Fruit fly (Drosophila melanogaster) whole organism, embryonic: ENCODE data around the gene CG10809.

Experiments
- Atf6 ChIP-seq: fragments of 200-800 bp; sonication (Bioruptor generic); IDR thresholded peaks from 2 replicates; pipeline ENCODE4 v1.3.6; 2022; ENCODE audit warnings: missing biosample characterization, missing genetic modification characterization
- C15 ChIP-seq: fragments of 200-800 bp; sonication (Bioruptor generic); IDR thresholded peaks from 3 replicates; pipeline ENCODE4 v1.3.6; 2022; ENCODE audit warnings: missing biosample characterization, missing genetic modification characterization
- CG12769 ChIP-seq: fragments of 200-800 bp; sonication (Bioruptor generic); optimal IDR thresholded peaks from 2 replicates; lab custom pipeline; 2019; ENCODE audit warnings: missing biosample characterization, mild to moderate bottlenecking, missing genetic modification characterization, moderate library complexity
- CG14667 ChIP-seq: fragments of 200-800 bp; sonication (Bioruptor generic); IDR thresholded peaks from 2 replicates; pipeline ENCODE4 v1.3.6; 2022; ENCODE audit warnings: missing biosample characterization, missing genetic modification characterization
- CG14710 ChIP-seq: fragments of 200-800 bp; sonication (Bioruptor generic); optimal IDR thresholded peaks from 3 replicates; lab custom pipeline; 2019; ENCODE audit warnings: missing biosample characterization, mild to moderate bottlenecking, missing genetic modification characterization, moderate library complexity
- CG15696 ChIP-seq: fragments of 200-800 bp; sonication (Bioruptor generic); optimal IDR thresholded peaks from 2 replicates; lab custom pipeline; 2019; ENCODE audit warnings: missing biosample characterization, mild to moderate bottlenecking, missing genetic modification characterization, moderate library complexity
- CG16779 ChIP-seq: fragments of 200-800 bp; sonication (Bioruptor generic); IDR thresholded peaks from 2 replicates; pipeline ENCODE4 v1.3.6; 2022; ENCODE audit warnings: missing biosample characterization, missing genetic modification characterization
- CG16815 ChIP-seq: fragments of 200-800 bp; sonication (Bioruptor generic); optimal IDR thresholded peaks from 3 replicates; lab custom pipeline; 2017; ENCODE audit warnings: missing biosample characterization, mild to moderate bottlenecking, missing genetic modification characterization
- CG17568 ChIP-seq: fragments of 200-800 bp; sonication (Bioruptor generic); optimal IDR thresholded peaks from 2 replicates; lab custom pipeline; 2018; ENCODE audit warnings: missing biosample characterization, mild to moderate bottlenecking, missing genetic modification characterization, moderate library complexity
- CG17802 ChIP-seq: fragments of 200-800 bp; sonication (Bioruptor generic); optimal IDR thresholded peaks from 2 replicates; lab custom pipeline; 2018; ENCODE audit warnings: missing biosample characterization, mild to moderate bottlenecking, missing genetic modification characterization, moderate library complexity
- CG18011 ChIP-seq: fragments of 200-800 bp; sonication (Bioruptor generic); optimal IDR thresholded peaks from 2 replicates; lab custom pipeline; 2017; ENCODE audit warnings: missing biosample characterization, missing genetic modification characterization, mild to moderate bottlenecking, moderate library complexity, missing genotype
- CG2678 ChIP-seq: fragments of 200-800 bp; sonication (Bioruptor generic); optimal IDR thresholded peaks from 3 replicates; lab custom pipeline; 2019; ENCODE audit warnings: missing biosample characterization, mild to moderate bottlenecking, missing genetic modification characterization, moderate library complexity
- CG30431 ChIP-seq: fragments of 200-800 bp; sonication (Bioruptor generic); optimal IDR thresholded peaks from 2 replicates; lab custom pipeline; 2017; ENCODE audit warnings: missing biosample characterization, missing genetic modification characterization
- CG31365 ChIP-seq: fragments of 200-800 bp; sonication (Bioruptor generic); optimal IDR thresholded peaks from 2 replicates; lab custom pipeline; 2018; ENCODE audit warnings: missing biosample characterization, mild to moderate bottlenecking, missing genetic modification characterization
- CG3847 ChIP-seq: fragments of 200-800 bp; sonication (Bioruptor generic); IDR thresholded peaks from 2 replicates; pipeline ENCODE4 v1.3.6; 2022; ENCODE audit warnings: missing biosample characterization, missing genetic modification characterization
- CG4820 ChIP-seq: fragments of 200-800 bp; sonication (Bioruptor generic); optimal IDR thresholded peaks from 3 replicates; lab custom pipeline; 2016; ENCODE audit warnings: missing biosample characterization, missing genetic modification characterization
- CG4854 ChIP-seq: fragments of 200-800 bp; sonication (Bioruptor generic); optimal IDR thresholded peaks from 2 replicates; lab custom pipeline; 2016; ENCODE audit warnings: missing biosample characterization, missing genetic modification characterization, inconsistent platforms
- CG7372 ChIP-seq: fragments of 200-800 bp; sonication (Bioruptor generic); IDR thresholded peaks from 2 replicates; pipeline ENCODE4 v1.3.6; 2022; ENCODE audit warnings: missing biosample characterization, missing genetic modification characterization
- CG7556 ChIP-seq: fragments of 200-800 bp; sonication (Bioruptor generic); optimal IDR thresholded peaks from 2 replicates; lab custom pipeline; 2017; ENCODE audit warnings: missing biosample characterization, mild to moderate bottlenecking, missing genetic modification characterization
- CG8924 ChIP-seq: fragments of 200-800 bp; optimal IDR thresholded peaks from 3 replicates; lab custom pipeline; 2019; ENCODE audit warnings: missing biosample characterization, mild to moderate bottlenecking, missing genetic modification characterization, moderate library complexity
- CG9932 ChIP-seq: fragments of 200-800 bp; sonication (Bioruptor generic); IDR thresholded peaks from 2 replicates; pipeline ENCODE4 v1.3.6; 2022; ENCODE audit warnings: missing biosample characterization, missing genetic modification characterization
- D19A ChIP-seq: fragments of 200-800 bp; optimal IDR thresholded peaks from 3 replicates; lab custom pipeline; 2019; ENCODE audit warnings: missing biosample characterization, mild to moderate bottlenecking, missing genetic modification characterization, moderate library complexity
- ERR ChIP-seq: fragments of 200-800 bp; sonication (Bioruptor generic); optimal IDR thresholded peaks from 2 replicates; lab custom pipeline; 2016; ENCODE audit warnings: missing biosample characterization, missing genetic modification characterization
- HLH54F ChIP-seq: fragments of 200-800 bp; sonication (Bioruptor generic); optimal IDR thresholded peaks from 3 replicates; lab custom pipeline; 2016; ENCODE audit warnings: missing biosample characterization, missing genetic modification characterization
- Hr39 ChIP-seq: fragments of >200 bp; optimal IDR thresholded peaks from 2 replicates; lab custom pipeline; 2017
- Mrtf ChIP-seq: fragments of 200-800 bp; sonication (Bioruptor generic); IDR thresholded peaks from 3 replicates; pipeline ENCODE4 v1.3.6; 2022; ENCODE audit warnings: missing biosample characterization, missing genetic modification characterization
- Myb ChIP-seq: fragments of 200-800 bp; sonication (Bioruptor generic); optimal IDR thresholded peaks from 2 replicates; lab custom pipeline; 2016; ENCODE audit warnings: missing biosample characterization, missing genetic modification characterization
- NC2α ChIP-seq: fragments of 200-800 bp; sonication (Bioruptor generic); optimal IDR thresholded peaks from 2 replicates; lab custom pipeline; 2016; ENCODE audit warnings: missing biosample characterization, missing genetic modification characterization
- NC2β ChIP-seq: fragments of 200-800 bp; sonication (Bioruptor generic); optimal IDR thresholded peaks from 2 replicates; lab custom pipeline; 2016; ENCODE audit warnings: missing biosample characterization, missing genetic modification characterization
- Ptx1 ChIP-seq: fragments of 200-800 bp; sonication (Bioruptor generic); IDR thresholded peaks from 2 replicates; pipeline ENCODE4 v1.3.6; 2022; ENCODE audit warnings: missing biosample characterization, missing genetic modification characterization
- Rfx ChIP-seq: fragments of 200-800 bp; sonication (Bioruptor generic); IDR thresholded peaks from 2 replicates; pipeline ENCODE4 v1.3.6; 2022; ENCODE audit warnings: missing biosample characterization, missing genetic modification characterization
- Sin3A ChIP-seq: fragments of >200 bp; optimal IDR thresholded peaks from 2 replicates; lab custom pipeline; 2018
- Six4 ChIP-seq: fragments of 200-800 bp; sonication (Bioruptor generic); optimal IDR thresholded peaks from 2 replicates; lab custom pipeline; 2016; ENCODE audit warnings: missing biosample characterization, missing genetic modification characterization
- Sox100B ChIP-seq: fragments of 200-800 bp; sonication (Bioruptor generic); optimal IDR thresholded peaks from 3 replicates; lab custom pipeline; 2018; ENCODE audit warnings: missing biosample characterization, mild to moderate bottlenecking, missing genetic modification characterization
- al ChIP-seq: fragments of 200-800 bp; sonication (Bioruptor generic); IDR thresholded peaks from 2 replicates; pipeline ENCODE4 v1.3.6; 2022; ENCODE audit warnings: missing biosample characterization, missing genetic modification characterization
- crp ChIP-seq, 2 experiments: fragments of 200-800 bp; sonication (Bioruptor generic); optimal IDR thresholded peaks; 2 replicates in 1 of 2; 3 replicates in 1 of 2; lab custom pipeline; 2017; ENCODE audit warnings: missing biosample characterization in 2 of 2, missing genetic modification characterization in 2 of 2, mild to moderate bottlenecking in 1 of 2, moderate library complexity in 1 of 2
- exex ChIP-seq: fragments of 200-800 bp; sonication (Bioruptor generic); optimal IDR thresholded peaks from 4 replicates; lab custom pipeline; 2018; ENCODE audit warnings: missing biosample characterization, mild to moderate bottlenecking, missing genetic modification characterization, moderate library complexity
- grn ChIP-seq: fragments of 200-800 bp; sonication (Bioruptor generic); optimal IDR thresholded peaks from 3 replicates; lab custom pipeline; 2017; ENCODE audit warnings: missing biosample characterization, missing genetic modification characterization
- gt ChIP-seq: fragments of 200-800 bp; sonication (Bioruptor generic); IDR thresholded peaks from 2 replicates; pipeline ENCODE4 v1.3.6; 2022; ENCODE audit warnings: missing biosample characterization, missing genetic modification characterization
- kay ChIP-seq: fragments of 200-800 bp; sonication (Bioruptor generic); optimal IDR thresholded peaks from 2 replicates; lab custom pipeline; 2016; ENCODE audit warnings: missing biosample characterization, missing genetic modification characterization
- lbe ChIP-seq: fragments of 200-800 bp; sonication (Bioruptor generic); optimal IDR thresholded peaks from 2 replicates; lab custom pipeline; 2016; ENCODE audit warnings: missing biosample characterization, mild to moderate bottlenecking, missing genetic modification characterization
- odd ChIP-seq: fragments of 200-800 bp; sonication (Bioruptor generic); optimal IDR thresholded peaks from 2 replicates; lab custom pipeline; 2017; ENCODE audit warnings: missing biosample characterization, mild to moderate bottlenecking, missing genetic modification characterization
- pum ChIP-seq: fragments of 200-800 bp; sonication (Bioruptor generic); optimal IDR thresholded peaks from 2 replicates; lab custom pipeline; 2016; ENCODE audit warnings: missing biosample characterization, missing genetic modification characterization
- sc ChIP-seq, 3 experiments: fragments of >200 bp in 2 of 3; fragments of 200-800 bp in 1 of 3; sonication (Bioruptor generic) in 1 of 3; optimal IDR thresholded peaks; 2 replicates in 2 of 3; 3 replicates in 1 of 3; lab custom pipeline; 2017; ENCODE audit warnings: mild to moderate bottlenecking in 1 of 3, missing biosample characterization in 1 of 3, missing genetic modification characterization in 1 of 3, missing genetic modification reagents in 1 of 3
- schlank ChIP-seq: fragments of 200-800 bp; sonication (Bioruptor generic); optimal IDR thresholded peaks from 2 replicates; lab custom pipeline; 2018; ENCODE audit warnings: missing biosample characterization, mild to moderate bottlenecking, missing genetic modification characterization
- slp2 ChIP-seq: fragments of 200-800 bp; sonication (Bioruptor generic); optimal IDR thresholded peaks from 2 replicates; lab custom pipeline; 2016; ENCODE audit warnings: missing biosample characterization, missing genetic modification characterization
- sug ChIP-seq: fragments of 200-800 bp; optimal IDR thresholded peaks from 2 replicates; lab custom pipeline; 2019; ENCODE audit warnings: missing biosample characterization, mild to moderate bottlenecking, missing genetic modification characterization, moderate library complexity
- wor ChIP-seq: fragments of 200-800 bp; sonication (Bioruptor generic); IDR thresholded peaks from 2 replicates; pipeline ENCODE4 v1.3.6; 2022; ENCODE audit warnings: missing biosample characterization, missing genetic modification characterization
- z ChIP-seq: fragments of 200-800 bp; sonication (Bioruptor generic); IDR thresholded peaks from 3 replicates; pipeline ENCODE4 v1.3.6; 2022; ENCODE audit warnings: missing biosample characterization, missing genetic modification characterization
- zen ChIP-seq: fragments of 200-800 bp; sonication (Bioruptor generic); optimal IDR thresholded peaks from 3 replicates; lab custom pipeline; 2018; ENCODE audit warnings: missing biosample characterization, mild to moderate bottlenecking, missing genetic modification characterization, moderate library complexity

CG10809 gene

dm6 chr3L:9855784-9856426 lies 3.8 kb downstream of the CG10809 start (continued):
- TF ChIP-seq CG18011 (peak; percentile 65), crp (GFP tag; optimal IDR thresholded peaks at IDR 0.05; lab: Kevin White, UChicago) (peak; percentile 12 to 67), slp2 (GFP tag; lab: Kevin White, UChicago) (peak; percentile 96), CG4854 (GFP tag; lab: Kevin White, UChicago) (peak; percentile 94), pum (GFP tag; lab: Kevin White, UChicago) (peak; percentile 99), HLH54F (GFP tag; lab: Kevin White, UChicago) (peak; percentile 96), CG7372 (GFP tag; lab: Robert Waterston, UW) (peak; percentile 94), CG3847 (GFP tag; lab: Robert Waterston, UW) (peak; percentile 93), Myb (GFP tag; lab: Kevin White, UChicago) (peak; percentile 84), CG8924 (peak; percentile 98), lbe (GFP tag; lab: Kevin White, UChicago) (peak; percentile 81), sc (optimal IDR thresholded peaks at IDR 0.05; lab: Kevin White, UChicago) (no peak), sc (GFP tag; optimal IDR thresholded peaks at IDR 0.05; lab: Kevin White, UChicago) (peak; percentile 98), CG2678 (tag; lab: Kevin White, UChicago) (peak; percentile 97), Mrtf (GFP tag; lab: Robert Waterston, UW) (peak; percentile 96), CG9932 (GFP tag; lab: Robert Waterston, UW) (peak; percentile 91), CG15696 (tag; lab: Kevin White, UChicago) (peak; percentile 99), CG12769 (tag; lab: Kevin White, UChicago) (peak; percentile 94), CG17802 (peak; percentile 90), exex (tag; lab: Kevin White, UChicago) (peak; percentile 47), Rfx (GFP tag; lab: Robert Waterston, UW) (peak; percentile 93), gt (GFP tag; lab: Robert Waterston, UW) (peak; percentile 97), zen (tag; lab: Kevin White, UChicago) (peak; percentile 99), CG17568 (peak; percentile 90), Six4 (GFP tag; lab: Kevin White, UChicago) (peak; percentile 97), C15 (GFP tag; lab: Robert Waterston, UW) (peak; percentile 86; the same call in 2 of the 3 replicates), Atf6 (GFP tag; lab: Robert Waterston, UW) (peak; percentile 92), CG7556 (peak; percentile 94), schlank (peak; percentile 76), CG16815 (peak; percentile 98), odd (GFP tag; lab: Kevin White, UChicago) (peak; percentile 89), al (GFP tag; lab: Robert Waterston, UW) (peak; percentile 89), D19A (tag; lab: Kevin White, UChicago) (peak; percentile 96), CG4820 (peak; percentile 98), wor (GFP tag; lab: Robert Waterston, UW) (peak; percentile 97), Hr39 (lab: Kevin White, UChicago) (no peak), Sox100B (peak; percentile 98), CG14710 (tag; lab: Kevin White, UChicago) (peak; percentile 98), CG30431 (GFP tag; lab: Kevin White, UChicago) (peak; percentile 97), grn (GFP tag; lab: Kevin White, UChicago) (peak; percentile 77), sug (tag; lab: Kevin White, UChicago) (peak; percentile 81), CG31365 (tag; lab: Kevin White, UChicago) (peak; percentile 88), z (peak; percentile 81; the same call in 2 of the 3 replicates), CG14667 (GFP tag; lab: Robert Waterston, UW) (peak; percentile 96), Ptx1 (peak; percentile 97), NC2α (GFP tag; lab: Kevin White, UChicago) (peak; percentile 95), CG16779 (GFP tag; lab: Robert Waterston, UW) (peak; percentile 93), NC2β (GFP tag; lab: Kevin White, UChicago) (peak; percentile 97), ERR (GFP tag; lab: Kevin White, UChicago) (peak; percentile 97), kay (peak; percentile 85), Sin3A (lab: Kevin White, UChicago) (no peak)
